Fruit fly (Drosophila melanogaster) whole organism, embryonic: ENCODE data around the gene mRpL19.

ENCODE experiments used
- Bdp1 ChIP-seq: fragments of 200-800 bp; sonication (Bioruptor generic); optimal IDR thresholded peaks from 3 replicates; lab custom pipeline; 2016; ENCODE audit warnings: missing biosample characterization, missing genetic modification characterization
- C15 ChIP-seq: fragments of 200-800 bp; sonication (Bioruptor generic); IDR thresholded peaks from 3 replicates; pipeline ENCODE4 v1.3.6; 2022; ENCODE audit warnings: missing biosample characterization, missing genetic modification characterization
- CG10209 ChIP-seq: fragments of 200-800 bp; sonication (Bioruptor generic); optimal IDR thresholded peaks from 3 replicates; lab custom pipeline; 2017; ENCODE audit warnings: missing biosample characterization, mild to moderate bottlenecking, missing genetic modification characterization, missing genetic modification reagents
- CG10543 ChIP-seq: fragments of 200-800 bp; sonication (Bioruptor generic); optimal IDR thresholded peaks from 3 replicates; lab custom pipeline; 2017; ENCODE audit warnings: missing biosample characterization, mild to moderate bottlenecking, missing genetic modification characterization, moderate library complexity
- CG11504 ChIP-seq: fragments of 200-800 bp; sonication (Bioruptor generic); optimal IDR thresholded peaks from 3 replicates; lab custom pipeline; 2019; ENCODE audit warnings: missing biosample characterization, mild to moderate bottlenecking, missing genetic modification characterization, moderate library complexity
- CG13424 ChIP-seq: fragments of 200-800 bp; sonication (Bioruptor generic); optimal IDR thresholded peaks from 2 replicates; lab custom pipeline; 2019; ENCODE audit warnings: missing biosample characterization, mild to moderate bottlenecking, missing genetic modification characterization, moderate library complexity
- CG14860 ChIP-seq: fragments of 200-800 bp; sonication (Bioruptor generic); IDR thresholded peaks from 3 replicates; pipeline ENCODE4 v1.3.6; 2022; ENCODE audit warnings: missing biosample characterization, missing genetic modification characterization; ENCODE audit not compliant: partially characterized antibody
- CG1603 ChIP-seq: fragments of 200-800 bp; sonication (Bioruptor generic); optimal IDR thresholded peaks from 2 replicates; lab custom pipeline; 2019; ENCODE audit warnings: missing biosample characterization, mild to moderate bottlenecking, missing genetic modification characterization, moderate library complexity
- CG16815 ChIP-seq: fragments of 200-800 bp; sonication (Bioruptor generic); optimal IDR thresholded peaks from 3 replicates; lab custom pipeline; 2017; ENCODE audit warnings: missing biosample characterization, mild to moderate bottlenecking, missing genetic modification characterization
- CG17361 ChIP-seq: fragments of 200-800 bp; sonication (Bioruptor generic); IDR thresholded peaks from 3 replicates; pipeline ENCODE4 v1.3.6; 2022; ENCODE audit warnings: missing biosample characterization, missing genetic modification characterization
- CG17385 ChIP-seq: fragments of 200-800 bp; sonication (Bioruptor generic); optimal IDR thresholded peaks from 3 replicates; lab custom pipeline; 2018; ENCODE audit warnings: missing biosample characterization, mild to moderate bottlenecking, missing genetic modification characterization
- CG17802 ChIP-seq: fragments of 200-800 bp; sonication (Bioruptor generic); optimal IDR thresholded peaks from 2 replicates; lab custom pipeline; 2018; ENCODE audit warnings: missing biosample characterization, mild to moderate bottlenecking, missing genetic modification characterization, moderate library complexity
- CG17912 ChIP-seq: fragments of 200-800 bp; sonication (Bioruptor generic); optimal IDR thresholded peaks from 2 replicates; lab custom pipeline; 2018; ENCODE audit warnings: missing biosample characterization, mild to moderate bottlenecking, missing genetic modification characterization
- CG3838 ChIP-seq: fragments of 200-800 bp; sonication (Bioruptor generic); optimal IDR thresholded peaks from 3 replicates; lab custom pipeline; 2016; ENCODE audit warnings: missing biosample characterization, missing genetic modification characterization
- CG42726 ChIP-seq: fragments of 200-800 bp; sonication (Bioruptor generic); IDR thresholded peaks from 2 replicates; pipeline ENCODE4 v1.3.6; 2022; ENCODE audit warnings: missing biosample characterization, missing genetic modification characterization; ENCODE audit not compliant: partially characterized antibody
- CG4360 ChIP-seq: fragments of 200-800 bp; sonication (Bioruptor generic); IDR thresholded peaks from 2 replicates; pipeline ENCODE4 v1.3.6; 2022; ENCODE audit warnings: missing biosample characterization, missing genetic modification characterization
- CG5953 ChIP-seq: fragments of 200-800 bp; sonication (Bioruptor generic); IDR thresholded peaks from 2 replicates; pipeline ENCODE4 v1.3.6; 2022; ENCODE audit warnings: missing biosample characterization, missing genetic modification characterization
- CG9215 ChIP-seq: fragments of 200-800 bp; sonication (Bioruptor generic); IDR thresholded peaks from 2 replicates; pipeline ENCODE4 v1.3.6; 2022; ENCODE audit warnings: missing biosample characterization, missing genetic modification characterization
- D19A ChIP-seq: fragments of 200-800 bp; optimal IDR thresholded peaks from 3 replicates; lab custom pipeline; 2019; ENCODE audit warnings: missing biosample characterization, mild to moderate bottlenecking, missing genetic modification characterization, moderate library complexity
- Dll ChIP-seq: fragments of 200-800 bp; sonication (Bioruptor generic); IDR thresholded peaks from 4 replicates; pipeline ENCODE4 v1.3.6; 2022; ENCODE audit warnings: missing biosample characterization, missing genetic modification characterization; ENCODE audit not compliant: partially characterized antibody
- Doc2 ChIP-seq: fragments of 200-800 bp; sonication (Bioruptor generic); IDR thresholded peaks from 2 replicates; pipeline ENCODE4 v1.3.6; 2022; ENCODE audit warnings: missing biosample characterization, missing genetic modification characterization
- Eip74EF ChIP-seq, 2 experiments: fragments of 200-800 bp in 1 of 2; fragments of >200 bp in 1 of 2; sonication (Bioruptor generic) in 1 of 2; optimal IDR thresholded peaks; 2 replicates each; lab custom pipeline; 2017 to 2019; ENCODE audit warnings: missing biosample characterization in 2 of 2, missing genetic modification characterization in 2 of 2, mild to moderate bottlenecking in 1 of 2, moderate library complexity in 1 of 2
- Hr3 ChIP-seq: fragments of 200-800 bp; sonication (Bioruptor generic); optimal IDR thresholded peaks from 3 replicates; lab custom pipeline; 2016; ENCODE audit warnings: missing biosample characterization, missing genetic modification characterization
- Hr51 ChIP-seq, 2 experiments: fragments of 200-800 bp; sonication (Bioruptor generic); optimal IDR thresholded peaks; 2 replicates in 1 of 2; 3 replicates in 1 of 2; lab custom pipeline; 2016 to 2018; ENCODE audit warnings: missing biosample characterization in 2 of 2, missing genetic modification characterization in 2 of 2, mild to moderate bottlenecking in 1 of 2, moderate library complexity in 1 of 2
- Hr78 ChIP-seq, 2 experiments: fragments of 200-800 bp in 1 of 2; fragments of >200 bp in 1 of 2; sonication (Bioruptor generic) in 1 of 2; optimal IDR thresholded peaks; 2 replicates each; lab custom pipeline; 2017 to 2019; ENCODE audit warnings: missing biosample characterization in 2 of 2, missing genetic modification characterization in 2 of 2, mild to moderate bottlenecking in 1 of 2, moderate library complexity in 1 of 2
- Mes4 ChIP-seq: fragments of 200-800 bp; sonication (Bioruptor generic); optimal IDR thresholded peaks from 2 replicates; lab custom pipeline; 2016; ENCODE audit warnings: missing biosample characterization, missing genetic modification characterization
- TFAM ChIP-seq: fragments of 200-800 bp; sonication (Bioruptor generic); optimal IDR thresholded peaks from 2 replicates; lab custom pipeline; 2017; ENCODE audit warnings: missing biosample characterization, missing genetic modification characterization, inconsistent platforms
- chif ChIP-seq, 2 experiments: fragments of 200-800 bp; sonication (Bioruptor generic); optimal IDR thresholded peaks; 3 replicates each; lab custom pipeline; 2016; ENCODE audit warnings: missing biosample characterization in 2 of 2, missing genetic modification characterization in 2 of 2
- chinmo ChIP-seq: fragments of 200-800 bp; sonication (Bioruptor generic); IDR thresholded peaks from 4 replicates; pipeline ENCODE4 v1.3.6; 2022; ENCODE audit warnings: missing biosample characterization, missing genetic modification characterization; ENCODE audit not compliant: partially characterized antibody
- chm ChIP-seq: fragments of 200-800 bp; sonication (Bioruptor generic); IDR thresholded peaks from 2 replicates; pipeline ENCODE4 v1.3.6; 2022; ENCODE audit warnings: missing biosample characterization, missing genetic modification characterization
- ci ChIP-seq: fragments of 200-800 bp; sonication (Bioruptor generic); IDR thresholded peaks from 3 replicates; pipeline ENCODE4 v1.3.6; 2022; ENCODE audit warnings: missing biosample characterization, missing genetic modification characterization
- h ChIP-seq: fragments of >200 bp; optimal IDR thresholded peaks from 2 replicates; lab custom pipeline; 2017
- hbn ChIP-seq: fragments of 200-800 bp; sonication (Bioruptor generic); IDR thresholded peaks from 2 replicates; pipeline ENCODE4 v1.3.6; 2022; ENCODE audit warnings: missing biosample characterization, missing genetic modification characterization; ENCODE audit not compliant: partially characterized antibody
- nmo ChIP-seq: fragments of 200-800 bp; sonication (Bioruptor generic); optimal IDR thresholded peaks from 2 replicates; lab custom pipeline; 2018; ENCODE audit warnings: missing biosample characterization, mild to moderate bottlenecking, missing genetic modification characterization, moderate library complexity
- pzg ChIP-seq: fragments of 200-800 bp; sonication (Bioruptor generic); optimal IDR thresholded peaks from 3 replicates; lab custom pipeline; 2018; ENCODE audit warnings: missing biosample characterization, mild to moderate bottlenecking, missing genetic modification characterization, moderate library complexity
- sens ChIP-seq: fragments of 200-800 bp; sonication (Bioruptor generic); peaks from one replicate; lab custom pipeline; 2016; ENCODE audit warnings: missing biosample characterization, missing genetic modification characterization
- stwl ChIP-seq: fragments of 200-800 bp; sonication (Bioruptor generic); optimal IDR thresholded peaks from 3 replicates; lab custom pipeline; 2018; ENCODE audit warnings: missing biosample characterization, mild to moderate bottlenecking, missing genetic modification characterization, moderate library complexity
- wor ChIP-seq: fragments of 200-800 bp; sonication (Bioruptor generic); IDR thresholded peaks from 2 replicates; pipeline ENCODE4 v1.3.6; 2022; ENCODE audit warnings: missing biosample characterization, missing genetic modification characterization
- zen2 ChIP-seq: fragments of 200-800 bp; sonication (Bioruptor generic); IDR thresholded peaks from 3 replicates; pipeline ENCODE4 v1.3.6; 2022; ENCODE audit warnings: missing biosample characterization, missing genetic modification characterization; ENCODE audit not compliant: partially characterized antibody

Gene mRpL19

DNA sequence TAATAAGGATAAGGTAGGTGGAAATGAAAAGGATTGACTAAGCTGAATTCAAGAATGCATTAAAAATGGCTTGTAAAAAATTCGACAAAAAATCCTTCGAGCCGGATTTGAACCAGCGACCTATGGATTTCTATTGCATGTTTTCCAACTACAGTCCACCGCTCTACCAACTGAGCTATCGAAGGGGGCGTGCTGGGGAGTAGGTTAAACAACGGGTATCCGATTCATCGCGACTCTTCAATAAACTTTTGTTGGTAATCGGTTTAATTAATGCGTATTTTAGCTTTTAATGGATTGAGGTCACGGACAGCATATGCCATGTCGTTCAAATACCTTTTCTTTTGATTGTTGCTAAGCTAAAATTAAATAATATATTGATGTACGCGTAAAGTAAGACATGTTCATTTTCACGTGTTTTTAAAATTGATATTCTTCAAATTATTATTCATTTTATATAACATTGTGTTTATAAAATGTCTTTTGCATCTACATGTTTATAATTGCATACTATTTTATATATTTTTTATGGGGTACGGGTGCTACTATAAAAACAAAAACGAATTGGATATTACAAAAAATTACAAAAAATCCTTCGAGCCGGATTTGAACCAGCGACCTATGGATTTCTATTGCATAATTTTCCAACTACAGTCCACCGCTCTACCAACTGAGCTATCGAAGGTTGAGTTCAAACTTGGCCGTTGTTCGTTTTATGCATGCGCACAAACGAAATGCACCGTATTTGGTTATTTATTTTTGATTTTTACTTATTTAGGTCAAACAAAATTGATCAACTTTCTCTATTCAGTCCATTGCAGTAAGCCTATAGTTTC is 5.7 kb upstream of the mRpL19 start (continued):
- peak; percentile 7 for TF ChIP-seq CG11504
- TF ChIP-seq Hr51 (GFP tag; optimal IDR thresholded peaks at IDR 0.05; lab: Kevin White, UChicago), result peak in 1 of 2 experiments; percentile 22
- TF ChIP-seq D19A (tag; lab: Kevin White, UChicago), result peak; percentile 52
- TF ChIP-seq Mes4 (GFP tag; lab: Kevin White, UChicago), result no peak
- TF ChIP-seq CG9215 (GFP tag; lab: Robert Waterston, UW), result no peak
- TF ChIP-seq CG10209 (GFP tag; lab: Kevin White, UChicago), result no peak
- TF ChIP-seq wor (GFP tag; lab: Robert Waterston, UW), result no peak
- TF ChIP-seq CG5953 (GFP tag; lab: Robert Waterston, UW), result no peak
- TF ChIP-seq CG16815 (GFP tag; lab: Kevin White, UChicago), result no peak
- no peak for TF ChIP-seq ci (GFP tag; lab: Robert Waterston, UW)
- no peak for TF ChIP-seq Hr3
- peak; percentile 7; the same call in 1 of the 2 replicates for TF ChIP-seq chm (GFP tag; lab: Robert Waterston, UW)
- TF ChIP-seq nmo (GFP tag; lab: Kevin White, UChicago), result no peak
- 0 out of 4 replicates have a peak, but pooled peaks have one; percentile 36 for TF ChIP-seq Dll
- no peak for TF ChIP-seq C15
- no peak for TF ChIP-seq CG17361 (GFP tag; lab: Robert Waterston, UW)
- peak; percentile 1 for TF ChIP-seq CG10543
- TF ChIP-seq Bdp1 (GFP tag; lab: Kevin White, UChicago), result peak; percentile 98
- TF ChIP-seq CG17912 (GFP tag; lab: Kevin White, UChicago), result no peak
- peak; percentile 37; the same call in 1 of the 2 replicates for TF ChIP-seq hbn (GFP tag; lab: Robert Waterston, UW)
- no peak for TF ChIP-seq pzg (GFP tag; lab: Kevin White, UChicago)
- no peak for TF ChIP-seq CG1603 (tag; lab: Kevin White, UChicago)
- peak; percentile 52 for TF ChIP-seq CG14860 (GFP tag; lab: Robert Waterston, UW)
- no peak for TF ChIP-seq Doc2
- TF ChIP-seq sens (GFP tag; lab: Kevin White, UChicago), result peak; percentile 79
- TF ChIP-seq Eip74EF (GFP tag; optimal IDR thresholded peaks at IDR 0.05; lab: Kevin White, UChicago), result peak in 1 of 2 experiments; percentile 6
- peak; percentile 18; the same call in 2 of the 3 replicates for TF ChIP-seq zen2
- no peak for TF ChIP-seq stwl (tag; lab: Kevin White, UChicago)
- peak; percentile 52; the same call in 3 of the 4 replicates for TF ChIP-seq chinmo (GFP tag; lab: Robert Waterston, UW)
- TF ChIP-seq CG13424, result no peak
- TF ChIP-seq h (lab: Kevin White, UChicago), result no peak
- TF ChIP-seq CG17802, result no peak
- peak in 1 of 2 experiments; percentile 71 for TF ChIP-seq Hr78 (GFP tag; optimal IDR thresholded peaks at IDR 0.05; lab: Kevin White, UChicago)
- no peak for TF ChIP-seq TFAM
- peak; percentile 2 for TF ChIP-seq CG17385 (GFP tag; lab: Kevin White, UChicago)
- no peak for TF ChIP-seq chif (GFP tag; optimal IDR thresholded peaks at IDR 0.05; lab: Kevin White, UChicago)
- no peak for TF ChIP-seq CG3838
- TF ChIP-seq CG42726, result peak; percentile 94
- no peak for TF ChIP-seq CG4360 (GFP tag; lab: Robert Waterston, UW)
- TF ChIP-seq, all 482 proteins: peak for 55
